Worm (Caenorhabditis elegans) whole organism, L2 larva: ENCODE data around the gene twk-17.

Source experiments
- C34F6.9 ChIP-seq: fragments of 150-350 bp; optimal IDR thresholded peaks from 2 replicates; lab custom pipeline; 2014; ENCODE audit warnings: missing biosample characterization, missing genetic modification characterization
- Y55F3AM.14 ChIP-seq: fragments of 200-800 bp; sonication (Bioruptor generic); optimal IDR thresholded peaks from 2 replicates; lab custom pipeline; 2018; ENCODE audit warnings: mild to moderate bottlenecking, missing genetic modification characterization, missing compliant biosample characterization
- blmp-1 ChIP-seq: sonication (generic microtip); optimal IDR thresholded peaks from 2 replicates; lab custom pipeline; 2017; ENCODE audit warnings: missing genetic modification characterization, mild to moderate bottlenecking, missing compliant biosample characterization, antibody characterized with exemption, moderate library complexity; ENCODE audit not compliant: insufficient read depth
- ceh-16 ChIP-seq: fragments of 150-350 bp; optimal IDR thresholded peaks from 2 replicates; lab custom pipeline; 2014; ENCODE audit warnings: missing biosample characterization, missing genetic modification characterization
- ceh-82 ChIP-seq: fragments of 150-350 bp; optimal IDR thresholded peaks from 2 replicates; lab custom pipeline; 2014; ENCODE audit warnings: missing biosample characterization, missing genetic modification characterization
- crh-2 ChIP-seq: sonication (generic microtip); optimal IDR thresholded peaks from 2 replicates; lab custom pipeline; 2017; ENCODE audit warnings: missing biosample characterization, missing genetic modification characterization
- dmd-4 ChIP-seq: sonication (generic microtip); optimal IDR thresholded peaks from 2 replicates; lab custom pipeline; 2017; ENCODE audit warnings: missing biosample characterization, missing genetic modification characterization
- egl-27 ChIP-seq: sonication (generic microtip); optimal IDR thresholded peaks from 3 replicates; lab custom pipeline; 2017; ENCODE audit warnings: missing biosample characterization, missing genetic modification reagents, missing genetic modification characterization
- elt-1 ChIP-seq: fragments of 150-350 bp; optimal IDR thresholded peaks from 2 replicates; lab custom pipeline; 2014; ENCODE audit warnings: missing biosample characterization, missing genetic modification characterization
- fos-1 ChIP-seq: fragments of 150-350 bp; optimal IDR thresholded peaks from 2 replicates; lab custom pipeline; 2014; ENCODE audit warnings: missing biosample characterization, missing genetic modification characterization
- gmeb-1 ChIP-seq: fragments of 150-350 bp; optimal IDR thresholded peaks from 2 replicates; lab custom pipeline; 2014; ENCODE audit warnings: missing biosample characterization, missing genetic modification characterization
- lin-13 ChIP-seq: fragments of 150-350 bp; optimal IDR thresholded peaks from 2 replicates; lab custom pipeline; 2014; ENCODE audit warnings: missing biosample characterization, missing genetic modification reagents, missing genetic modification characterization
- lin-39 ChIP-seq: fragments of 150-350 bp; optimal IDR thresholded peaks from 2 replicates; lab custom pipeline; 2014; ENCODE audit warnings: missing biosample characterization, missing genetic modification reagents, missing genetic modification characterization
- lsy-2 ChIP-seq, 2 experiments: fragments of 150-350 bp in 1 of 2; sonication (generic microtip) in 1 of 2; optimal IDR thresholded peaks; 2 replicates each; lab custom pipeline; 2014 to 2017; ENCODE audit warnings: missing biosample characterization in 2 of 2, missing genetic modification characterization in 2 of 2
- mab-5 ChIP-seq: fragments of 150-350 bp; optimal IDR thresholded peaks from 2 replicates; lab custom pipeline; 2014; ENCODE audit warnings: missing biosample characterization, missing genetic modification characterization
- mbf-1 ChIP-seq: sonication (generic microtip); optimal IDR thresholded peaks from 2 replicates; lab custom pipeline; 2017; ENCODE audit warnings: missing biosample characterization, missing genetic modification characterization
- nhr-11 ChIP-seq: fragments of 150-350 bp; optimal IDR thresholded peaks from 2 replicates; lab custom pipeline; 2014; ENCODE audit warnings: missing biosample characterization, missing genetic modification characterization
- nhr-12 ChIP-seq: fragments of 150-350 bp; optimal IDR thresholded peaks from 2 replicates; lab custom pipeline; 2014; ENCODE audit warnings: missing biosample characterization, missing genetic modification characterization
- nhr-129 ChIP-seq: fragments of 150-350 bp; optimal IDR thresholded peaks from 2 replicates; lab custom pipeline; 2014; ENCODE audit warnings: missing biosample characterization, missing genetic modification characterization
- nhr-21 ChIP-seq: fragments of 150-350 bp; optimal IDR thresholded peaks from 2 replicates; lab custom pipeline; 2014; ENCODE audit warnings: missing biosample characterization, missing genetic modification characterization
- nhr-25 ChIP-seq: fragments of 150-350 bp; sonication (generic microtip); optimal IDR thresholded peaks from 3 replicates; lab custom pipeline; 2014; ENCODE audit warnings: missing biosample characterization, missing genetic modification characterization
- nhr-6 ChIP-seq: fragments of 150-350 bp; optimal IDR thresholded peaks from 2 replicates; lab custom pipeline; 2014; ENCODE audit warnings: missing biosample characterization, missing genetic modification characterization
- peb-1 ChIP-seq: fragments of 150-350 bp; optimal IDR thresholded peaks from 2 replicates; lab custom pipeline; 2014; ENCODE audit warnings: missing biosample characterization, missing genetic modification characterization
- sem-4 ChIP-seq: fragments of 150-350 bp; optimal IDR thresholded peaks from 2 replicates; lab custom pipeline; 2014; ENCODE audit warnings: missing biosample characterization, missing genetic modification reagents, missing genetic modification characterization
- skn-1 ChIP-seq: sonication (generic microtip); optimal IDR thresholded peaks from 2 replicates; lab custom pipeline; 2017; ENCODE audit warnings: missing biosample characterization, missing genetic modification characterization
- sma-3 ChIP-seq: sonication (generic microtip); optimal IDR thresholded peaks from 2 replicates; lab custom pipeline; 2016; ENCODE audit warnings: missing genetic modification reagents, missing genetic modification characterization, missing compliant biosample characterization
- sma-9 ChIP-seq, 2 experiments: fragments of 150-350 bp in 1 of 2; sonication (generic microtip) in 1 of 2; optimal IDR thresholded peaks; 2 replicates each; lab custom pipeline; 2014 to 2016; ENCODE audit warnings: missing genetic modification characterization in 2 of 2, mild to moderate bottlenecking in 1 of 2, missing biosample characterization in 1 of 2, missing compliant biosample characterization in 1 of 2, missing genetic modification reagents in 1 of 2, moderate library complexity in 1 of 2
- snpc-4 ChIP-seq: fragments of 150-350 bp; optimal IDR thresholded peaks from 2 replicates; lab custom pipeline; 2014; ENCODE audit warnings: missing biosample characterization, missing genetic modification characterization
- unc-39 ChIP-seq: fragments of 150-350 bp; optimal IDR thresholded peaks from 2 replicates; lab custom pipeline; 2014; ENCODE audit warnings: missing biosample characterization, missing genetic modification characterization
- unc-62 ChIP-seq: fragments of 150-350 bp; optimal IDR thresholded peaks from 2 replicates; lab custom pipeline; 2014; ENCODE audit warnings: missing biosample characterization, missing genetic modification reagents, missing genetic modification characterization
- zag-1 ChIP-seq: fragments of 150-350 bp; optimal IDR thresholded peaks from 2 replicates; lab custom pipeline; 2014; ENCODE audit warnings: missing biosample characterization, missing genetic modification characterization
- ztf-1 ChIP-seq: fragments of 200-800 bp; sonication (Bioruptor generic); conservative IDR thresholded peaks from 2 replicates; pipeline ENCODE4 v1.3.6; 2022; ENCODE audit warnings: missing genetic modification characterization, missing compliant biosample characterization
- ztf-11 ChIP-seq: sonication (generic microtip); optimal IDR thresholded peaks from 2 replicates; lab custom pipeline; 2017; ENCODE audit warnings: missing biosample characterization, missing genetic modification characterization
- ztf-4 ChIP-seq: fragments of 150-350 bp; optimal IDR thresholded peaks from 2 replicates; lab custom pipeline; 2014; ENCODE audit warnings: missing biosample characterization, missing genetic modification characterization

Gene twk-17

DNA sequence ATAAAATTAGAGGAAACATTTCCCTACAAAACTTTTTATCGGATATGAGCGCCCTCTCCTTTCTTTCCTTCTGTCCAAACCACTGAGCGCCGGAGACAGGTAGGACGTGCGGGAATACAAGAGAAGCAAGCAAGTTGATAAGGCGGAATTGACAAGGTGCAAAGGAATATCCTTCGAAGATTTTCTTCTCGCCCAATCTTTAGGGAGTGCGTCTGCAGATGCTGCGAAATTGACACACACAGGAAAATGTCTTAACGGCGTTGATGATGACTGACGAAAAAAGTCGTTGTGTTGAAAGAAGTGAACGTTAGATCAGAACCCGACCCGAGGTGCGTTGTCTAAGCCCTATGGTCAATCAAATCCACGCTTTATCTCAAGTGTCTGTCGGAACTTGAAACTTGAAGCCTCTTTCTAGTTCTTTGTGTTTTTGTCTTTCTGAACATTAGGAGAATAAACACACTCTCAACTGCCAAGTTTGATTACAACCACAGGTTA, 20.1 kb downstream of the twk-17 start:
- TF ChIP-seq nhr-21 (tag; lab: Kevin White, UChicago): peak; percentile 46
- TF ChIP-seq egl-27 (tag; lab: Kevin White, UChicago): no peak
- TF ChIP-seq ztf-1 (GFP tag; lab: Robert Waterston, UW): no peak

- no peak for TF ChIP-seq ceh-82
- TF ChIP-seq blmp-1 (tag; lab: Kevin White, UChicago): peak; percentile 25
- TF ChIP-seq sma-3: peak; percentile 31
- peak; percentile 40 for TF ChIP-seq nhr-25 (tag; lab: Kevin White, UChicago)
Measured at ce11 chrX:7586588-7586987, 21.3 kb downstream of the twk-17 start.

- no peak for TF ChIP-seq C34F6.9
- TF ChIP-seq nhr-21 (tag; lab: Kevin White, UChicago): peak; percentile 57
- no peak for TF ChIP-seq lin-13 (GFP tag; lab: Kevin White, UChicago)
- peak; percentile 43 for TF ChIP-seq blmp-1 (tag; lab: Kevin White, UChicago)
- TF ChIP-seq fos-1 (tag; lab: Kevin White, UChicago): peak; percentile 24
- TF ChIP-seq ztf-4 (tag; lab: Kevin White, UChicago): no peak
- peak; percentile 16 for TF ChIP-seq sma-3
- TF ChIP-seq mab-5 (tag; lab: Kevin White, UChicago): no peak
- TF ChIP-seq crh-2 (tag; lab: Kevin White, UChicago): peak; percentile 27
- TF ChIP-seq nhr-129 (tag; lab: Kevin White, UChicago): peak; percentile 15
- TF ChIP-seq Y55F3AM.14 (GFP tag; lab: Kevin White, UChicago): no peak
- no peak for TF ChIP-seq sem-4 (tag; lab: Kevin White, UChicago)
- TF ChIP-seq lsy-2 (tag; optimal IDR thresholded peaks at IDR 0.05; lab: Kevin White, UChicago): peak in 1 of 2 experiments; percentile 22
- no peak for TF ChIP-seq peb-1 (tag; lab: Kevin White, UChicago)
- TF ChIP-seq nhr-25 (tag; lab: Kevin White, UChicago): peak; percentile 79
- no peak for TF ChIP-seq mbf-1 (tag; lab: Kevin White, UChicago)
Measured at ce11 chrX:7585610-7586259, 22.1 kb downstream of the twk-17 start, which contains the start of gene adt-2. TSS of gene adt-2 (plus strand) at chrX:7586209.

DNA sequence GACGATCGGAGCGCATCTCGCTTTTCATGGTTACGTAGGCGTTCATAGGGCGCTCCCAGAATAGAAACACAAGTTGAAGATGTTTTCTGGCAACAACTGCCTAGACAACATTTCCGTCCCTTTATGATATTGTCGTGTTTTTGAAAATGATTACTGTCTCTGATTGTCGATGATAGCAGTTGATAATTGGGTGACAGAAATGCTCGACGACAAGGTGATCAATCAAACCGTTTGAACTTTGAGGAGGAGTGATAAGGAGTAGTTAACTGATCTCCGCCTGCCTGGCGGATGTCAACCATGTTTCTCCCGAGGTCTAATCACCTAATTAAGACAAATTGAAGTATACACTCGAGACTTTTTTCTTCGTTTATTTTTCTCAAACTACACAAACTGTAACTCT, 24.0 kb downstream of the twk-17 start:
- peak; percentile 10 for TF ChIP-seq sma-3
- no peak for TF ChIP-seq unc-39
- TF ChIP-seq nhr-129 (tag; lab: Kevin White, UChicago): peak; percentile 9
- peak; percentile 19 for TF ChIP-seq sma-9 (GFP tag; optimal IDR thresholded peaks at IDR 0.05; lab: Kevin White, UChicago)
- TF ChIP-seq sma-9 (tag; optimal IDR thresholded peaks at IDR 0.05; lab: Kevin White, UChicago): no peak
- no peak for TF ChIP-seq zag-1 (tag; lab: Kevin White, UChicago)
- TF ChIP-seq unc-62: no peak

ce11 chrX:7582223-7582622, 25.7 kb downstream of the twk-17 start:
- TF ChIP-seq ztf-11 (tag; lab: Kevin White, UChicago) (no peak), gmeb-1 (tag; lab: Kevin White, UChicago) (no peak), ztf-1 (GFP tag; lab: Robert Waterston, UW) (no peak), nhr-6 (tag; lab: Kevin White, UChicago) (no peak), skn-1 (tag; lab: Kevin White, UChicago) (no peak), nhr-12 (tag; lab: Kevin White, UChicago) (no peak), nhr-11 (tag; lab: Kevin White, UChicago) (no peak), mbf-1 (tag; lab: Kevin White, UChicago) (no peak), dmd-4 (tag; lab: Kevin White, UChicago) (no peak), ceh-16 (no peak), snpc-4 (tag; lab: Kevin White, UChicago) (no peak), lin-39 (tag; lab: Kevin White, UChicago) (no peak), nhr-25 (tag; lab: Kevin White, UChicago) (no peak), fos-1 (tag; lab: Kevin White, UChicago) (no peak), elt-1 (tag; lab: Kevin White, UChicago) (no peak)
